Fruit fly (Drosophila melanogaster): ENCODE data around the gene CG4174.

DNA sequence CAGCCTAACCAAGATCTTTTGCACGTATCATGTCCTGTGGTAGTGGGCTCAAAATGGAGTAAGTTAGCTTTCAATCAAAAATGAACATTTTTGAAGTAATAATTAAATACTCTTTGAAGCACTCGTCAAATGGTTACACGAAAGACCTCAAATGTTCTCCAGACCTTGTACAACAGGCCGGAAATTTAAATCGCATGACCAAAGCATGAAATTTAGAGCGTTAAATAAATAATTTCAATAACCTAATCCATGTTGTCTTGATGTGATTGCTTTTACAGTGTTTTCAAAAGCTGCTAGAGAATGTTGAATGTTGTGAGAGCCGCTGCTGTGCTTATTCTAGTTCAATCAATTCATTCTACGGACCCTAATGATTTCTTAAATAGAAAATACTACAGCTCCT lies 12.6 kb downstream of the CG4174 start, which contains the start of gene CG18233:
- TF ChIP-seq kay (GFP tag; ENCODE audit: borderline replicate concordance) (no peak), CG5204 (GFP tag; optimal IDR thresholded peaks at IDR 0.05) (no peak), Crg-1 (GFP tag; optimal IDR thresholded peaks at IDR 0.05) (no peak)

All from whole organism, adult.